Worm (Caenorhabditis elegans): ENCODE data around the gene gpd-1.
"Not testable (repeated sequence)": the region's sequence is repeated elsewhere in the genome, so short reads cannot be mapped to it uniquely, and the experiment has no call there.

gpd-1 gene

DNA sequence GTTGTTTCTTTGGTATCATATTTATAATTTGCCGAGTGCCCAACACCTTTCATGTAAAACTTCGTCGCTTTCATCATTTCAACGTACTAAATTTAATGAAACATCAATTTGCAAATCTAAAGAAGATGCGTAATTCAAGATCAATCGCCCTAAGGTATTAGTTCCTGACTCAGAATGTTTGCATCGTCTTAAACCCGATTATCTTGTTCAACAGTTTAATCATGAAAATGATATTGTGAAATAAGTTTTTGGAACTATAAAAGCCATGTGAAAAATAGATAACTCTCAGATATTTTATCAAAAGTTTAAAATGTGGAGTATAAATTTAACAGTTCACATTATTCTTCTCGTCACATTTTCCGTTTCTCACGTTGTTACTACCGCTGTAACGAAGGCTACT is 46.0 kb downstream of the gpd-1 start, which contains the start of gene E04D5.4:
Gene E04D5.4 (plus strand): TSS at position 301 of the 400 bp plus-strand sequence.
- no peak for TF ChIP-seq chd-7 (tag; optimal IDR thresholded peaks at IDR 0.05)
- TF ChIP-seq madf-10 (tag; optimal IDR thresholded peaks at IDR 0.05), result no peak
- TF ChIP-seq rcor-1 (GFP tag; IDR thresholded peaks at IDR 0.05), result no peak
- TF ChIP-seq sea-2 (GFP tag; IDR thresholded peaks at IDR 0.05), result no peak
- TF ChIP-seq unc-62 (GFP tag; optimal IDR thresholded peaks at IDR 0.05), result no peak
- no peak for TF ChIP-seq ekl-4 (GFP tag; IDR thresholded peaks at IDR 0.05)
- TF ChIP-seq akir-1 (GFP tag; optimal IDR thresholded peaks at IDR 0.05), result no peak
- TF ChIP-seq Y79H2A.3 (GFP tag; conservative IDR thresholded peaks at IDR 0.05), result no peak
- TF ChIP-seq ets-4 (GFP tag; optimal IDR thresholded peaks at IDR 0.05), result no peak

DNA sequence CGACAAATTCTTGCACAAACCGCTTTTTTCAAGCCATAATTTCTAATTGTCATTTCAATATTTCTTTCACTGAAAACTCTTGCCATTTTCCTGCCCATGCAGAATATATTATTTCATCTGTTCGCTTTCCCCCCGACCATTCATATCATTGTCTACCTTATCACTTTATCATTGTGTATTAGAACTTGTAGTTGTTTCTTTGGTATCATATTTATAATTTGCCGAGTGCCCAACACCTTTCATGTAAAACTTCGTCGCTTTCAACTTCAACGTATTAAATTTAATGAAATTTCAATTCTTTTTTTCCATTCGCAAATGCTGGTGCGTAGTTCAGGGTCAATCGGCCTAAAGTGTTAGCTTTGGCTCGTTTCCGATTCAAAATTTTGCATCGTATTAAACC is 48.9 kb downstream of the gpd-1 start, which contains the start of gene ZK673.1:
Gene ZK673.1 (plus strand): TSS at position 301 of the 400 bp plus-strand sequence.
- not testable (repeated sequence) for TF ChIP-seq unc-62 (GFP tag; optimal IDR thresholded peaks at IDR 0.05); aptf-2 (GFP tag; conservative IDR thresholded peaks at IDR 0.05); nhr-90 (tag; optimal IDR thresholded peaks at IDR 0.05)

DNA sequence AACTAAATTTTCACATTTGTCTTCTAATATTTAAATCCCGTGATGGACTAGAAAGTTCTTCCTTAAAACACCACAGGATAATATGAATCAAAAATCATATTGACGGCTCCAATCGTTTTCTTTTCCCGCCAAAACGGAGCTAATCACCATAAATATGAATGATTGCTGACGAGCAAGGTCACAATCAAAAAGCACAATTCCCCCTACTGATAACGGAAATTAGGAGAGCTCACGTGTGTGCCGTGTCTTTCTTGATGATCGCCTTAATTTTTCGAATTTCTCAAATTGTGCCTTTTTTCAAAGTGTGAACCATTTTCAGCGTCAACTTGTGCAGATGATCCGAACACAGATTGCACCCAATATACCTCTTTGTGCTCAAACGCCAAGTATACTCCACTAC is 50.0 kb downstream of the gpd-1 start:
- TF ChIP-seq atf-7 (tag; optimal IDR thresholded peaks at IDR 0.05) (no peak), F10E7.11 (tag; optimal IDR thresholded peaks at IDR 0.05) (no peak), madf-6 (GFP tag; IDR thresholded peaks at IDR 0.05) (no peak), nhr-80 (tag; optimal IDR thresholded peaks at IDR 0.05) (peak; percentile 75)
